Worm (Caenorhabditis elegans): ENCODE measurements around the gene T05G5.5.

Gene T05G5.5

DNA sequence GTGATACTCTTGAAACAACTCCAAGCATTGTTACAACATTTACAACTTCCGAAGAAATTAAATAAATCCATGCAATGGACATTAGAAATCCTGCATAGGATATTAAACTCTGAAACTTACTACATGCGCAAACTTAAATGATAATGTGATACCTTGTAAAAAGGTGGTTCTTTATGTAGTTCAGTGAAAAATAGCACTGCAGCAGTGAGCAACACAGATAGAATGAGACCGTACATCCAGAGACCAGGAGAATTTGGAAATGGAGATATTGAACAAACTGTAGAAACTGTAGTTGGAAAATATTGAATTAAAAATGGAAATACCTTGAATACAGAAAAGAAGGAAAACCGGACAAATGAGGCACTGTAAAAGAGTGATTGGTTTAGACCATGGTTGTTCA, 40.1 kb downstream of the T05G5.5 start:
- TF ChIP-seq nhr-11 (tag; optimal IDR thresholded peaks at IDR 0.05) (no peak), fkh-6 (tag; optimal IDR thresholded peaks at IDR 0.05) (no peak), sox-4 (tag; optimal IDR thresholded peaks at IDR 0.05) (no peak), nfya-1 (tag; optimal IDR thresholded peaks at IDR 0.05) (no peak), ceh-45 (GFP tag; IDR thresholded peaks at IDR 0.05) (no peak), mec-3 (tag; optimal IDR thresholded peaks at IDR 0.05; ENCODE audit: borderline replicate concordance) (no peak), pha-2 (tag; optimal IDR thresholded peaks at IDR 0.05) (no peak), elt-2 (tag; optimal IDR thresholded peaks at IDR 0.05) (no peak), ceh-24 (tag; optimal IDR thresholded peaks at IDR 0.05) (no peak), pros-1 (tag; optimal IDR thresholded peaks at IDR 0.05) (no peak), npax-4 (tag; optimal IDR thresholded peaks at IDR 0.05) (no peak), pag-3 (tag; optimal IDR thresholded peaks at IDR 0.05; ENCODE audit: borderline replicate concordance) (no peak), C08G9.2 (tag; optimal IDR thresholded peaks at IDR 0.05) (no peak)

DNA sequence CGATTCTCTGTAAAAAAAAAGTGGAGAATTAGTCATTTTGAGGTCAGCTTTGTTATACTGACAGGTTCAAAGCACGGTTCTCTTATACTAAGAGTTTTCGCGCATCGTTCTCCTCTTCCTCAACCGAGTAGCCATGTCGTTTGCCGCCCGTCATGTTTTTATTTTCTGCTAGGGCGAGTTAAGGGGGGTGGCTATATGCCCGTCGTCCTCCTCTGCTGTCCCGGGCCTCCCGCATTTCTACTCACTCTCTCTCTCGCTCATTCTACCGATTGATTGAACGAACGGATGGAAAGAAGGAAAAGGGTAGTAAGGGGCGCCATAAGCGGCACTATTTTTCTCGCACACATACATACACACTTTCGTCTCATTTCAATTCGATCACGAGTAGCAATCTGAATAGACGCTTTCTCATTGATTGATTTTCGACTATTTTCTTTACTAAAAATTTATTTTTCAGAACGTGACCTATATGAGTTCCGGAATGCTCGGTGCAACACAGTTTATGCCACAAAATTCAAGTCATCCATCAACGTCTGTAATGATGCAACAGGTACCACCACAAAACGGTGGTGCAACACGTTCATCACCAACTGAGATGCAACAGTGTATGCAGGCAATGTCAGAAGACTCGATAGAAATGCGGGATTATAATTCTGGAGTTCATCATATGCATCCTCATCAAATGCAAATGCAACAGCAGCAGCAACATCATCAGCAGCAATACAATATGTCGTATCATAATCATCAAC, 45.9 kb downstream of the T05G5.5 start:
- TF ChIP-seq C08G9.2 (tag; optimal IDR thresholded peaks at IDR 0.05) (peak; percentile 13), nfya-1 (tag; optimal IDR thresholded peaks at IDR 0.05) (peak; percentile 15), fkh-6 (tag; optimal IDR thresholded peaks at IDR 0.05) (peak; percentile 4), madf-2 (tag; optimal IDR thresholded peaks at IDR 0.05) (no peak), sdc-2 (tag; optimal IDR thresholded peaks at IDR 0.05) (peak; percentile 8), pros-1 (tag; optimal IDR thresholded peaks at IDR 0.05) (no peak), ceh-31 (tag; optimal IDR thresholded peaks at IDR 0.05) (no peak), nhr-232 (tag; optimal IDR thresholded peaks at IDR 0.05) (peak; percentile 37)

DNA sequence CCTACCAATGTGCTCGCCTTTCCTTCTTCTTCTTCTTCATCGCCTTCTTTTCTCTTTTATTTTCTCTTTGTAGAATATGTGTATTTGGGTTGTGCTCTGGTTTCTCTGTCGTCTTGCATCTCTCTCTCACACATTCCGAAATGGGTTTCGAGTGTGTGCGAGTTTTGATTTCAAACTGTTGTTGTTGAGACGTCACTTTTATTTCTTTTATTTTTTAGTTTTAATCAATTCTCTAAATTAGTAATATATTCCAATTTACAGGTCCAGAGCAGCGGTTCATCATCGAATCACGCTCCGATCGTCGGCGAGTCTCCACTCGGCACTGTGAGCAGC, 46.7 kb downstream of the T05G5.5 start:
- peak; percentile 2 for TF ChIP-seq nfya-1 (tag; optimal IDR thresholded peaks at IDR 0.05)
- TF ChIP-seq ceh-2 (tag; optimal IDR thresholded peaks at IDR 0.05) = no peak

DNA sequence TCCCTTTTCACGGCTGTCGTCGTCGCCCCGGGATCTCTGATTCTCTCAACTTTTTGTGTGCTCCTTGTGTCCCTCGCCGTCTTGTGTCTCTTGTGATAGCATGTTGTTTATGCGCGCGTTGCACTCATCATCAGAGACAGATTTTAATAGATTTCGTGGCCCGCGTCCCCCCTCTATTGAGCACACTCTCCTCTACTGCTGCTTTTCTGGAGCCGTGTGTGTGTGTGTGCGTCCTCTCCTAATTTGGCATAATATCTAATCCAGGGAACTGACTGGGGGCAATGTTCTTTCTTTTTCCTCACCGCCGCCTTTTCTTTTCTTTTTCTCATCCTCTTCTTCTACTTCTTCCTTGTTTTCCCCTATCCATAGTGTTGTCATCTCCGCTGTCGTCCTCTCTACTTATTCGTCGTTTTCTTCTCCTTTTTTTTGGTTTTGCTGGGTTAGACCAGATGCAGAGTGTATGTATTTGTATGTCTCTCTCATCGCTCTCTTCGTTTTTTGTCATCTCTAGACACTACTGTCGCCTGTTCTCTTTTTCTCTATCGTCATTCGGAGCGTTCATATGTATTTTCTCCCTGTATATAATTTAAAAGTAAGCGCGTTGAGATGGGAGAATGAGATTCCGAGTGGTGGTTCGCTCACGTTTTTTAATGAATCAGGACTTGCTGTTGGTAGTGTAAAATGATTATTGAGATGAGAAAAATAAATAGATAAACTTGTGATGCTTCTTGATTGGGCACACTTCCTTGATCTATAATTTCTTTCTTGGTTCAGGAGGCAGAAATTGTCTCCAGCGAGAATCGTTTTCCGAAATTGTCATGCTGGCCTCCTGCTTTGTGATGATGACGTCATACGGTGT, 47.3 kb downstream of the T05G5.5 start:
- TF ChIP-seq unc-3 (GFP tag; conservative IDR thresholded peaks at IDR 0.05) = no peak
- TF ChIP-seq unc-3 (tag; optimal IDR thresholded peaks at IDR 0.05) = no peak
- no peak for TF ChIP-seq sox-2 (GFP tag; IDR thresholded peaks at IDR 0.05)
- no peak for TF ChIP-seq hlh-30 (tag; optimal IDR thresholded peaks at IDR 0.05; ENCODE audit: insufficient read depth)
- no peak for TF ChIP-seq ets-4 (tag; optimal IDR thresholded peaks at IDR 0.05)
- TF ChIP-seq ceh-9 (tag; optimal IDR thresholded peaks at IDR 0.05) = no peak
- no peak for TF ChIP-seq hlh-8 (tag; optimal IDR thresholded peaks at IDR 0.05)
- no peak for TF ChIP-seq pax-1 (tag; optimal IDR thresholded peaks at IDR 0.05)
- TF ChIP-seq lim-6 (tag; optimal IDR thresholded peaks at IDR 0.05) = peak; percentile 3
- TF ChIP-seq T23F11.4 (GFP tag; optimal IDR thresholded peaks at IDR 0.05) = no peak
- no peak for TF ChIP-seq nhr-11 (tag; optimal IDR thresholded peaks at IDR 0.05)
- no peak for TF ChIP-seq dmd-4 (tag; optimal IDR thresholded peaks at IDR 0.05; ENCODE audit: borderline replicate concordance)
- no peak for TF ChIP-seq elt-4 (tag; optimal IDR thresholded peaks at IDR 0.05)
- no peak for TF ChIP-seq hlh-15 (tag; optimal IDR thresholded peaks at IDR 0.05)
- TF ChIP-seq ceh-18 (tag; optimal IDR thresholded peaks at IDR 0.05) = peak; percentile 72
- no peak for TF ChIP-seq ama-1 (optimal IDR thresholded peaks at IDR 0.05)
- peak; percentile 67 for TF ChIP-seq ceh-31 (tag; optimal IDR thresholded peaks at IDR 0.05)
- no peak for TF ChIP-seq hlh-13 (GFP tag; optimal IDR thresholded peaks at IDR 0.05)
- peak; percentile 38 for TF ChIP-seq rnt-1 (tag; optimal IDR thresholded peaks at IDR 0.05)
- no peak for TF ChIP-seq C38D4.7 (GFP tag; optimal IDR thresholded peaks at IDR 0.05)
- TF ChIP-seq ceh-14 (tag; optimal IDR thresholded peaks at IDR 0.05) = peak; percentile 73
- TF ChIP-seq che-1 (tag; optimal IDR thresholded peaks at IDR 0.05) = no peak
- no peak for TF ChIP-seq sdc-2 (tag; optimal IDR thresholded peaks at IDR 0.05)
- no peak for TF ChIP-seq pha-2 (tag; optimal IDR thresholded peaks at IDR 0.05)
- TF ChIP-seq ceh-19 (GFP tag; optimal IDR thresholded peaks at IDR 0.05) = peak; percentile 34
- no peak for TF ChIP-seq ceh-45 (GFP tag; IDR thresholded peaks at IDR 0.05)
- no peak for TF ChIP-seq ceh-48 (tag; optimal IDR thresholded peaks at IDR 0.05)
- no peak for TF ChIP-seq lin-11 (tag; optimal IDR thresholded peaks at IDR 0.05)
- no peak for TF ChIP-seq ceh-24 (tag; optimal IDR thresholded peaks at IDR 0.05)
- no peak for TF ChIP-seq hlh-6 (tag; optimal IDR thresholded peaks at IDR 0.05)
- TF ChIP-seq ref-2 (tag; optimal IDR thresholded peaks at IDR 0.05) = peak; percentile 10
- no peak for TF ChIP-seq pag-3 (tag; optimal IDR thresholded peaks at IDR 0.05; ENCODE audit: borderline replicate concordance)
- TF ChIP-seq fax-1 (tag; optimal IDR thresholded peaks at IDR 0.05) = no peak

All from whole organism, late embryonic.